Fruit fly (Drosophila melanogaster) whole organism, wandering third instar larva: ENCODE results near the gene Ubc6.

Experiments used
- CrebA ChIP-seq: fragments of 200-800 bp; sonication (Bioruptor generic); optimal IDR thresholded peaks from 2 replicates; lab custom pipeline; 2016; ENCODE audit warnings: missing biosample characterization, mild to moderate bottlenecking, missing genetic modification characterization, borderline replicate concordance
- Hr78 ChIP-seq: fragments of >200 bp; optimal IDR thresholded peaks from 2 replicates; lab custom pipeline; 2017; ENCODE audit warnings: missing biosample characterization, missing genetic modification characterization
- Hr83 ChIP-seq: fragments of 200-300 bp; sonication (Bioruptor generic); optimal IDR thresholded peaks from 2 replicates; lab custom pipeline; 2016; ENCODE audit warnings: missing biosample characterization, mild to moderate bottlenecking, missing genetic modification characterization, moderate library complexity; ENCODE audit not compliant: poor library complexity, severe bottlenecking
- Jra ChIP-seq: sonication (Bioruptor generic); optimal IDR thresholded peaks from 2 replicates; lab custom pipeline; 2016; ENCODE audit warnings: missing biosample characterization, missing genetic modification characterization
- Myc ChIP-seq: fragments of >200 bp; optimal IDR thresholded peaks from 2 replicates; lab custom pipeline; 2017
- Vsx2 ChIP-seq: fragments of 200-300, 225-300 bp; sonication (Bioruptor generic); optimal IDR thresholded peaks from 2 replicates; lab custom pipeline; 2018; ENCODE audit warnings: missing biosample characterization, missing genetic modification characterization; ENCODE audit not compliant: partially characterized antibody
- br ChIP-seq: fragments of 200-800 bp; sonication (Bioruptor generic); optimal IDR thresholded peaks from 2 replicates; lab custom pipeline; 2016; ENCODE audit warnings: missing biosample characterization, missing genetic modification characterization
- foxo ChIP-seq, 2 experiments: fragments of 200-800 bp; sonication (Bioruptor generic); optimal IDR thresholded peaks; 2 replicates in 1 of 2; 3 replicates in 1 of 2; lab custom pipeline; 2016 to 2017; ENCODE audit warnings: missing biosample characterization in 2 of 2, missing genetic modification characterization in 2 of 2
- fru ChIP-seq: fragments of 200-800 bp; sonication (Bioruptor generic); optimal IDR thresholded peaks from 3 replicates; lab custom pipeline; 2016; ENCODE audit warnings: missing biosample characterization, mild to moderate bottlenecking, missing genetic modification characterization
- h ChIP-seq: fragments of 200-800 bp; sonication (Bioruptor generic); optimal IDR thresholded peaks from 3 replicates; lab custom pipeline; 2016; ENCODE audit warnings: missing biosample characterization, mild to moderate bottlenecking, missing genetic modification characterization
- lola ChIP-seq: fragments of >200 bp; optimal IDR thresholded peaks from 2 replicates; lab custom pipeline; 2017; ENCODE audit warnings: missing biosample characterization, missing genetic modification characterization
- pan ChIP-seq: fragments of >200 bp; optimal IDR thresholded peaks from 2 replicates; lab custom pipeline; 2017
- psq ChIP-seq: fragments of 200-800 bp; sonication (Bioruptor generic); optimal IDR thresholded peaks from 3 replicates; lab custom pipeline; 2017; ENCODE audit warnings: missing biosample characterization, mild to moderate bottlenecking, missing genetic modification characterization, moderate library complexity

- TF ChIP-seq Hr78 (GFP tag; lab: Kevin White, UChicago): no peak
- no peak for TF ChIP-seq h (GFP tag; lab: Kevin White, UChicago)
- no peak for TF ChIP-seq Hr83 (GFP tag; lab: Kevin White, UChicago)
- TF ChIP-seq foxo (GFP tag; optimal IDR thresholded peaks at IDR 0.05; lab: Kevin White, UChicago): no peak
- TF ChIP-seq CrebA (GFP tag; lab: Kevin White, UChicago): no peak
- no peak for TF ChIP-seq lola (GFP tag; lab: Kevin White, UChicago)
- TF ChIP-seq Vsx2 (GFP tag; lab: Kevin White, UChicago): no peak
- no peak for TF ChIP-seq Jra
- no peak for TF ChIP-seq Myc (lab: Kevin White, UChicago)
- no peak for TF ChIP-seq pan (lab: Kevin White, UChicago)
- no peak for TF ChIP-seq br (GFP tag; lab: Kevin White, UChicago)
- no peak for TF ChIP-seq psq (GFP tag; lab: Kevin White, UChicago)
- TF ChIP-seq fru (GFP tag; lab: Kevin White, UChicago): no peak
These were observed 14.8 kb upstream of the Ubc6 start for dm6 chr3R:4967281-4967680.
